Fruit fly (Drosophila melanogaster) whole organism, pupa: ENCODE data around the gene CG13924.

Experiments
- CG14655 ChIP-seq: fragments of 200-800 bp; sonication (Bioruptor generic); optimal IDR thresholded peaks from 3 replicates; lab custom pipeline; 2017; ENCODE audit warnings: mild to moderate bottlenecking, missing biosample characterization, missing genetic modification reagents, missing genetic modification characterization
- CG34367 ChIP-seq: fragments of 200-800 bp; sonication (Bioruptor generic); optimal IDR thresholded peaks from 2 replicates; lab custom pipeline; 2018; ENCODE audit warnings: missing biosample characterization, mild to moderate bottlenecking, missing genetic modification characterization
- CG9948 ChIP-seq: fragments of 200-800 bp; sonication (Bioruptor generic); optimal IDR thresholded peaks from 2 replicates; lab custom pipeline; 2018; ENCODE audit warnings: missing biosample characterization, mild to moderate bottlenecking, missing genetic modification characterization, moderate library complexity
- fd96Ca ChIP-seq: fragments of 200-800 bp; sonication (Bioruptor generic); IDR thresholded peaks from 3 replicates; pipeline ENCODE4 v1.3.6; 2022; ENCODE audit warnings: missing biosample characterization, missing genetic modification characterization
- rn ChIP-seq: fragments of 200-800 bp; sonication (Bioruptor generic); IDR thresholded peaks from 2 replicates; pipeline ENCODE4 v1.3.6; 2022; ENCODE audit warnings: missing biosample characterization, missing genetic modification characterization

dm6 chr3L:1904440-1904839, 34.6 kb downstream of the CG13924 start:
- TF ChIP-seq CG9948 (no peak), CG34367 (tag; lab: Kevin White, UChicago) (no peak), rn (GFP tag; lab: Robert Waterston, UW) (no peak), fd96Ca (GFP tag; lab: Robert Waterston, UW) (0 out of 3 replicates have a peak, but pooled peaks have one; percentile 16), CG14655 (GFP tag; lab: Kevin White, UChicago) (no peak)
